Fruit fly (Drosophila melanogaster) whole organism, embryonic: ENCODE measurements around the gene Phb1.

ENCODE experiments used
- ATbp ChIP-seq: fragments of 200-800 bp; sonication (Bioruptor generic); optimal IDR thresholded peaks from 2 replicates; lab custom pipeline; 2017; ENCODE audit warnings: missing biosample characterization, mild to moderate bottlenecking, missing genetic modification characterization, missing genetic modification reagents
- Asciz ChIP-seq: fragments of 200-800 bp; sonication (Bioruptor generic); optimal IDR thresholded peaks from 2 replicates; lab custom pipeline; 2017; ENCODE audit warnings: missing biosample characterization, mild to moderate bottlenecking, missing genetic modification characterization, missing genetic modification reagents
- Bgb ChIP-seq: fragments of 200-800 bp; sonication (Bioruptor generic); IDR thresholded peaks from 2 replicates; pipeline ENCODE4 v1.3.6; 2022; ENCODE audit warnings: missing biosample characterization, missing genetic modification characterization; ENCODE audit not compliant: partially characterized antibody
- Blimp-1 ChIP-seq: fragments of 200-800 bp; sonication (Bioruptor generic); optimal IDR thresholded peaks from 3 replicates; lab custom pipeline; 2018; ENCODE audit warnings: missing biosample characterization, missing genetic modification characterization, mild to moderate bottlenecking, moderate library complexity, missing genetic modification reagents
- CG10267 ChIP-seq: fragments of 200-800 bp; sonication (Bioruptor generic); optimal IDR thresholded peaks from 2 replicates; lab custom pipeline; 2018; ENCODE audit warnings: missing biosample characterization, mild to moderate bottlenecking, missing genetic modification characterization, moderate library complexity
- CG12942 ChIP-seq: fragments of 200-800 bp; sonication (Bioruptor generic); optimal IDR thresholded peaks from 3 replicates; lab custom pipeline; 2016; ENCODE audit warnings: missing biosample characterization, missing genetic modification characterization
- CG13894 ChIP-seq: fragments of 200-800 bp; sonication (Bioruptor generic); optimal IDR thresholded peaks from 3 replicates; lab custom pipeline; 2018; ENCODE audit warnings: missing biosample characterization, mild to moderate bottlenecking, missing genetic modification characterization, moderate library complexity
- CG15601 ChIP-seq: fragments of 200-800 bp; sonication (Bioruptor generic); optimal IDR thresholded peaks from 3 replicates; lab custom pipeline; 2019; ENCODE audit warnings: missing biosample characterization, mild to moderate bottlenecking, missing genetic modification characterization, moderate library complexity
- CG15696 ChIP-seq: fragments of 200-800 bp; sonication (Bioruptor generic); optimal IDR thresholded peaks from 2 replicates; lab custom pipeline; 2019; ENCODE audit warnings: missing biosample characterization, mild to moderate bottlenecking, missing genetic modification characterization, moderate library complexity
- CG17359 ChIP-seq: fragments of 200-800 bp; sonication (Bioruptor generic); optimal IDR thresholded peaks from 3 replicates; lab custom pipeline; 2018; ENCODE audit warnings: missing biosample characterization, mild to moderate bottlenecking, missing genetic modification characterization, moderate library complexity
- CG2678 ChIP-seq: fragments of 200-800 bp; sonication (Bioruptor generic); optimal IDR thresholded peaks from 3 replicates; lab custom pipeline; 2019; ENCODE audit warnings: missing biosample characterization, mild to moderate bottlenecking, missing genetic modification characterization, moderate library complexity
- CG2712 ChIP-seq: fragments of 200-800 bp; optimal IDR thresholded peaks from 3 replicates; lab custom pipeline; 2019; ENCODE audit warnings: missing biosample characterization, mild to moderate bottlenecking, missing genetic modification characterization, moderate library complexity
- CG43689 ChIP-seq: fragments of 200-800 bp; sonication (Bioruptor generic); IDR thresholded peaks from 2 replicates; pipeline ENCODE4 v1.3.6; 2022; ENCODE audit warnings: missing biosample characterization, missing genetic modification characterization
- CG6683 ChIP-seq: fragments of 200-800 bp; sonication (Bioruptor generic); optimal IDR thresholded peaks from 2 replicates; lab custom pipeline; 2017; ENCODE audit warnings: missing biosample characterization, mild to moderate bottlenecking, missing genetic modification characterization, missing genetic modification reagents
- CG7357 ChIP-seq: fragments of 200-800 bp; sonication (Bioruptor generic); IDR thresholded peaks from 3 replicates; pipeline ENCODE4 v1.3.6; 2022; ENCODE audit warnings: missing biosample characterization, missing genetic modification characterization
- CG7556 ChIP-seq: fragments of 200-800 bp; sonication (Bioruptor generic); optimal IDR thresholded peaks from 2 replicates; lab custom pipeline; 2017; ENCODE audit warnings: missing biosample characterization, mild to moderate bottlenecking, missing genetic modification characterization
- CG8290 ChIP-seq, 3 experiments: fragments of 200-800 bp; sonication (Bioruptor generic); optimal IDR thresholded peaks; 2 replicates each; lab custom pipeline; 2016 to 2019; ENCODE audit warnings: missing biosample characterization in 3 of 3, missing genetic modification characterization in 3 of 3, mild to moderate bottlenecking in 2 of 3, moderate library complexity in 1 of 3
- CoRest ChIP-seq: fragments of 200-800 bp; sonication (Bioruptor generic); optimal IDR thresholded peaks from 3 replicates; lab custom pipeline; 2018; ENCODE audit warnings: missing biosample characterization, mild to moderate bottlenecking, missing genetic modification characterization, moderate library complexity
- D19A ChIP-seq: fragments of 200-800 bp; optimal IDR thresholded peaks from 3 replicates; lab custom pipeline; 2019; ENCODE audit warnings: missing biosample characterization, mild to moderate bottlenecking, missing genetic modification characterization, moderate library complexity
- Dip3 ChIP-seq: fragments of 200-800 bp; sonication (Bioruptor generic); optimal IDR thresholded peaks from 3 replicates; lab custom pipeline; 2016; ENCODE audit warnings: missing biosample characterization, missing genetic modification characterization
- HHEX ChIP-seq: fragments of 200-800 bp; sonication (Bioruptor generic); optimal IDR thresholded peaks from 3 replicates; lab custom pipeline; 2017; ENCODE audit warnings: missing biosample characterization, mild to moderate bottlenecking, missing genetic modification characterization, missing genetic modification reagents
- Hand ChIP-seq: fragments of 200-800 bp; sonication (Bioruptor generic); optimal IDR thresholded peaks from 2 replicates; lab custom pipeline; 2017; ENCODE audit warnings: mild to moderate bottlenecking, missing biosample characterization, missing genetic modification reagents, missing genetic modification characterization
- Hr51 ChIP-seq, 2 experiments: fragments of 200-800 bp; sonication (Bioruptor generic); optimal IDR thresholded peaks; 2 replicates in 1 of 2; 3 replicates in 1 of 2; lab custom pipeline; 2016 to 2018; ENCODE audit warnings: missing biosample characterization in 2 of 2, missing genetic modification characterization in 2 of 2, mild to moderate bottlenecking in 1 of 2, moderate library complexity in 1 of 2
- Kr ChIP-seq: fragments of 200-800 bp; sonication (Bioruptor generic); optimal IDR thresholded peaks from 2 replicates; lab custom pipeline; 2017; ENCODE audit warnings: missing biosample characterization, mild to moderate bottlenecking, missing genetic modification characterization
- Optix ChIP-seq: fragments of 200-800 bp; sonication (Bioruptor generic); IDR thresholded peaks from 3 replicates; pipeline ENCODE4 v1.3.6; 2022; ENCODE audit warnings: missing biosample characterization, missing genetic modification characterization
- Sox100B ChIP-seq: fragments of 200-800 bp; sonication (Bioruptor generic); optimal IDR thresholded peaks from 3 replicates; lab custom pipeline; 2018; ENCODE audit warnings: missing biosample characterization, mild to moderate bottlenecking, missing genetic modification characterization
- Sox102F ChIP-seq: fragments of 200-800 bp; sonication (Bioruptor generic); optimal IDR thresholded peaks from 2 replicates; lab custom pipeline; 2018; ENCODE audit warnings: missing biosample characterization, mild to moderate bottlenecking, missing genetic modification characterization, moderate library complexity
- Ssrp ChIP-seq: fragments of 200-800 bp; sonication (Bioruptor generic); optimal IDR thresholded peaks from 2 replicates; lab custom pipeline; 2018; ENCODE audit warnings: missing biosample characterization, mild to moderate bottlenecking, missing genetic modification characterization, moderate library complexity
- Vsx1 ChIP-seq: fragments of 200-800 bp; sonication (Bioruptor generic); optimal IDR thresholded peaks from 2 replicates; lab custom pipeline; 2017; ENCODE audit warnings: missing biosample characterization, mild to moderate bottlenecking, missing genetic modification characterization, missing genetic modification reagents
- Xrp1 ChIP-seq: fragments of 200-800 bp; sonication (Bioruptor generic); IDR thresholded peaks from 2 replicates; pipeline ENCODE4 v1.3.6; 2022; ENCODE audit warnings: missing biosample characterization, missing genetic modification characterization
- chinmo ChIP-seq: fragments of 200-800 bp; sonication (Bioruptor generic); IDR thresholded peaks from 4 replicates; pipeline ENCODE4 v1.3.6; 2022; ENCODE audit warnings: missing biosample characterization, missing genetic modification characterization; ENCODE audit not compliant: partially characterized antibody
- dmrt11E ChIP-seq: fragments of 200-800 bp; sonication (Bioruptor generic); optimal IDR thresholded peaks from 3 replicates; lab custom pipeline; 2018; ENCODE audit warnings: missing biosample characterization, mild to moderate bottlenecking, missing genetic modification characterization, moderate library complexity
- gsb ChIP-seq: fragments of 200-800 bp; sonication (Bioruptor generic); IDR thresholded peaks from 2 replicates; pipeline ENCODE4 v1.3.6; 2022; ENCODE audit warnings: missing biosample characterization, missing genetic modification characterization
- ham ChIP-seq: fragments of 200-800 bp; sonication (Bioruptor generic); IDR thresholded peaks from 2 replicates; pipeline ENCODE4 v1.3.6; 2022; ENCODE audit warnings: missing biosample characterization, missing genetic modification characterization
- hb ChIP-seq: fragments of 200-800 bp; sonication (Bioruptor generic); IDR thresholded peaks from 3 replicates; pipeline ENCODE4 v1.3.6; 2022; ENCODE audit warnings: missing biosample characterization, missing genetic modification characterization; ENCODE audit not compliant: partially characterized antibody
- inv ChIP-seq: fragments of 200-800 bp; sonication (Bioruptor generic); IDR thresholded peaks from 2 replicates; pipeline ENCODE4 v1.3.6; 2022; ENCODE audit warnings: missing biosample characterization, missing genetic modification characterization; ENCODE audit not compliant: partially characterized antibody
- lmd ChIP-seq: fragments of 200-800 bp; sonication (Bioruptor generic); IDR thresholded peaks from 2 replicates; pipeline ENCODE4 v1.3.6; 2022; ENCODE audit warnings: missing biosample characterization, missing genetic modification characterization
- nom ChIP-seq: fragments of 200-800 bp; sonication (Bioruptor generic); optimal IDR thresholded peaks from 2 replicates; lab custom pipeline; 2017; ENCODE audit warnings: missing biosample characterization, missing genetic modification characterization, mild to moderate bottlenecking, moderate library complexity, missing genetic modification reagents
- phol ChIP-seq: fragments of 200-800 bp; sonication (Bioruptor generic); optimal IDR thresholded peaks from 3 replicates; lab custom pipeline; 2018; ENCODE audit warnings: missing biosample characterization, mild to moderate bottlenecking, missing genetic modification characterization, moderate library complexity
- row ChIP-seq: fragments of 200-800 bp; sonication (Bioruptor generic); IDR thresholded peaks from 3 replicates; pipeline ENCODE4 v1.3.6; 2022; ENCODE audit warnings: missing biosample characterization, missing genetic modification characterization
- ttk ChIP-seq: fragments of 200-800 bp; sonication (Bioruptor generic); IDR thresholded peaks from 2 replicates; pipeline ENCODE4 v2.1.2; 2022; ENCODE audit warnings: missing biosample characterization, missing genetic modification characterization

Phb1 gene

DNA sequence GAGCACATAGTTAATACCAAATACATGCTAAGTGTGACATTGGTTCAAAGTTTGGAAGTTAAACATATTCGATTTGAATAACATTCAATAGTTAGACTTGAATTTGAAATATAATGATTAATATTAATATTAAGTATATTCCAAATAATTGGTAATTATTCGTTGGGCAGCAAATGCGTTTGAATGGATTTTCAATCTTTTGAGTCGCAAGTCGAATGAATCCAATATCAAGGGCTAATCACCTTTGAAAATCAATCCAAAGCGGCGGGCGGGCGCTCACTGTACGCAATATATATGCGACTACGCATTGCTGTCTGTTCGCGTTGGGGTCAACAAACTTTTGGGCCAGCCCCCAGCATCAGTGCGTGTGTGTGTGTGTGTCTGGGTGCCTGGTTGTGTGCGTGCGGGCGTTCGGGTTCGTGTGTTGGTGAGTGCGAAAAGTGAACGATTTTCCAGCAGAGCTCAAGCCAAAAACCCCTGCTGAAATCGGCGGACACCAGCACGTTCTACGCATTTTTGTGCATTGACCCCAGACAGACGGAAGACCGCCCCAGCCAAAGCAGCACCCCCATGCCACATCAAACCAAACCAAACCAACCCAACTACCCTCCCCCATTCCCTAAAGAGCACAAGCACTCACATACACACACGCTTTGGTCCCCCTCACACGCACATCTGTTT lies 14.8 kb upstream of the Phb1 start (continued):
- TF ChIP-seq Hand (GFP tag; lab: Kevin White, UChicago): peak; percentile 33
- 0 out of 3 replicates have a peak, but pooled peaks have one; percentile 21 for TF ChIP-seq Optix (GFP tag; lab: Robert Waterston, UW)
- peak; percentile 58 for TF ChIP-seq Kr (GFP tag; lab: Kevin White, UChicago)
- 0 out of 2 replicates have a peak, but pooled peaks have one; percentile 14 for TF ChIP-seq CG43689 (GFP tag; lab: Robert Waterston, UW)
- TF ChIP-seq phol (tag; lab: Kevin White, UChicago): peak; percentile 44
- TF ChIP-seq chinmo (GFP tag; lab: Robert Waterston, UW): 0 out of 4 replicates have a peak, but pooled peaks have one; percentile 38
- TF ChIP-seq Dip3: no peak
- TF ChIP-seq CG12942: no peak
- peak; percentile 22 for TF ChIP-seq HHEX
- TF ChIP-seq CG8290 (GFP tag; optimal IDR thresholded peaks at IDR 0.05; lab: Kevin White, UChicago): no peak
- peak in 1 of 2 experiments; percentile 9 for TF ChIP-seq CG8290 (tag; optimal IDR thresholded peaks at IDR 0.05; lab: Kevin White, UChicago)
- TF ChIP-seq Xrp1 (GFP tag; lab: Robert Waterston, UW): peak; percentile 19; the same call in 1 of the 2 replicates
- peak; percentile 13 for TF ChIP-seq Sox100B
- TF ChIP-seq row (GFP tag; lab: Robert Waterston, UW): peak; percentile 33; the same call in 1 of the 3 replicates
- peak; percentile 3 for TF ChIP-seq CG10267 (tag; lab: Kevin White, UChicago)
- peak; percentile 45 for TF ChIP-seq CG15601 (tag; lab: Kevin White, UChicago)
- peak; percentile 62 for TF ChIP-seq CG2678 (tag; lab: Kevin White, UChicago)
- peak; percentile 19 for TF ChIP-seq Vsx1
- TF ChIP-seq CG17359 (tag; lab: Kevin White, UChicago): peak; percentile 24
- peak; percentile 62 for TF ChIP-seq CG7556 (GFP tag; lab: Kevin White, UChicago)
- TF ChIP-seq CG7357 (GFP tag; lab: Robert Waterston, UW): no peak
- TF ChIP-seq CG13894 (tag; lab: Kevin White, UChicago): peak; percentile 14
- TF ChIP-seq ATbp (GFP tag; lab: Kevin White, UChicago): peak; percentile 33
- peak; percentile 23; the same call in 1 of the 2 replicates for TF ChIP-seq ttk (GFP tag; lab: Robert Waterston, UW)
- TF ChIP-seq CoRest: peak; percentile 29
- TF ChIP-seq lmd (GFP tag; lab: Robert Waterston, UW): peak; percentile 13; the same call in 1 of the 2 replicates
- peak; percentile 15 for TF ChIP-seq Blimp-1
- peak; percentile 34 for TF ChIP-seq Asciz (GFP tag; lab: Kevin White, UChicago)
- peak; percentile 19 for TF ChIP-seq D19A
- no peak for TF ChIP-seq gsb
- TF ChIP-seq Sox102F: peak; percentile 37
- peak; percentile 4 for TF ChIP-seq nom (GFP tag; lab: Kevin White, UChicago)
- TF ChIP-seq ham (GFP tag; lab: Robert Waterston, UW): no peak
- TF ChIP-seq Ssrp (tag; lab: Kevin White, UChicago): peak; percentile 32
- no peak for TF ChIP-seq dmrt11E (tag; lab: Kevin White, UChicago)
- no peak for TF ChIP-seq Bgb (GFP tag; lab: Robert Waterston, UW)
- no peak for TF ChIP-seq hb (GFP tag; lab: Robert Waterston, UW)
- TF ChIP-seq CG15696 (tag; lab: Kevin White, UChicago): no peak
- TF ChIP-seq CG6683 (GFP tag; lab: Kevin White, UChicago): no peak
- TF ChIP-seq inv (GFP tag; lab: Robert Waterston, UW): no peak
- TF ChIP-seq Hr51 (GFP tag; optimal IDR thresholded peaks at IDR 0.05; lab: Kevin White, UChicago): peak in 1 of 2 experiments; percentile 23
- TF ChIP-seq CG2712 (tag; lab: Kevin White, UChicago): peak; percentile 47
